Worm (Caenorhabditis elegans): ENCODE data around the gene srh-169.

srh-169 gene

DNA sequence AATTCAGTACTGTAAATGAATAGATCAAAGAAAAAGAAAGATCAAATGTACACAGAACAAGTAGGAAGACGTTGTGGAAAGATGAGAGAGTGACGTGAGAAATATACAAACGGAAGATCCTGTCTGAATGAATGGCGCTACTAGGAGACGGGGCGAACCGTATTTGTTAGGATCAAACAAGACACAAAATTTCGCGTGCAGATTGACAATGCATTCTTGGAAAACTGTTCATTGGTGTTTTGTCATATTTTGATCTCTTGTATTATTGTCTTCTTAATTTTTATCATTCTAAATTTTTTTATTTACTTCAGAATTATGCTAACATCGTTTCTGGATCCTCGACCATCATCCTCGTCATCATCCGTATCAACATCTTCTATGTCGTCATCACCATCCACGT is 47.1 kb downstream of the srh-169 start, which contains the start of gene nhr-181:
Gene nhr-181, plus strand, starts transcription at position 301 of the 400 bp plus-strand sequence.
- TF ChIP-seq C34F6.9 (tag; optimal IDR thresholded peaks at IDR 0.05): no peak
